Fruit fly (Drosophila melanogaster) whole organism, prepupa: ENCODE measurements around the gene pps.

Source experiments
- CG10631 ChIP-seq: fragments of 200-800 bp; sonication (Bioruptor generic); optimal IDR thresholded peaks from 2 replicates; lab custom pipeline; 2016; ENCODE audit warnings: missing biosample characterization, missing genetic modification characterization
- CG10669 ChIP-seq: fragments of 200-800 bp; sonication (Bioruptor generic); optimal IDR thresholded peaks from 3 replicates; lab custom pipeline; 2018; ENCODE audit warnings: missing biosample characterization, mild to moderate bottlenecking, missing genetic modification characterization, moderate library complexity
- CG11294 ChIP-seq: fragments of 200-800 bp; sonication (Bioruptor generic); IDR thresholded peaks from 2 replicates; pipeline ENCODE4 v1.3.6; 2022; ENCODE audit warnings: missing biosample characterization, missing genetic modification characterization
- CG11762 ChIP-seq: fragments of 200-800 bp; sonication (Bioruptor generic); optimal IDR thresholded peaks from 3 replicates; lab custom pipeline; 2016; ENCODE audit warnings: missing biosample characterization, missing genetic modification characterization; ENCODE audit not compliant: insufficient read depth
- CG11902 ChIP-seq: fragments of 200-800 bp; sonication (Bioruptor generic); optimal IDR thresholded peaks from 3 replicates; lab custom pipeline; 2016; ENCODE audit warnings: missing biosample characterization, missing genetic modification characterization
- CG15336 ChIP-seq: fragments of 200-800 bp; sonication (Bioruptor generic); IDR thresholded peaks from 2 replicates; pipeline ENCODE4 v1.3.6; 2022; ENCODE audit warnings: missing biosample characterization, missing genetic modification characterization
- CG34406 ChIP-seq: fragments of 200-800 bp; sonication (Bioruptor generic); optimal IDR thresholded peaks from 3 replicates; lab custom pipeline; 2016; ENCODE audit warnings: missing biosample characterization, missing genetic modification characterization
- CG3919 ChIP-seq: fragments of 200-800 bp; sonication (Bioruptor generic); optimal IDR thresholded peaks from 3 replicates; lab custom pipeline; 2016; ENCODE audit warnings: missing biosample characterization, missing genetic modification characterization
- CG6276 ChIP-seq: fragments of 200-800 bp; sonication (Bioruptor generic); optimal IDR thresholded peaks from 2 replicates; lab custom pipeline; 2017; ENCODE audit warnings: missing biosample characterization, mild to moderate bottlenecking, missing genetic modification characterization
- CG6808 ChIP-seq: fragments of 200-800 bp; sonication (Bioruptor generic); optimal IDR thresholded peaks from 3 replicates; lab custom pipeline; 2017; ENCODE audit warnings: missing biosample characterization, missing genetic modification characterization, mild to moderate bottlenecking, moderate library complexity, missing genetic modification reagents
- CG6854 ChIP-seq: fragments of 200-800 bp; sonication (Bioruptor generic); optimal IDR thresholded peaks from 2 replicates; lab custom pipeline; 2017; ENCODE audit warnings: missing biosample characterization, mild to moderate bottlenecking, missing genetic modification characterization
- CG7368 ChIP-seq: fragments of 200-800 bp; sonication (Bioruptor generic); optimal IDR thresholded peaks from 3 replicates; lab custom pipeline; 2016; ENCODE audit warnings: missing biosample characterization, missing genetic modification characterization
- CG8119 ChIP-seq: fragments of 200-800 bp; sonication (Bioruptor generic); IDR thresholded peaks from 3 replicates; pipeline ENCODE4 v1.3.6; 2022; ENCODE audit warnings: missing biosample characterization, missing genetic modification characterization
- CG8319 ChIP-seq: fragments of 200-800 bp; sonication (Bioruptor generic); optimal IDR thresholded peaks from 3 replicates; lab custom pipeline; 2016; ENCODE audit warnings: missing biosample characterization, missing genetic modification characterization
- CG8632 ChIP-seq: fragments of 200-800 bp; sonication (Bioruptor generic); optimal IDR thresholded peaks from 3 replicates; lab custom pipeline; 2016; ENCODE audit warnings: missing biosample characterization, missing genetic modification characterization
- CG9139 ChIP-seq: fragments of 200-800 bp; sonication (Bioruptor generic); optimal IDR thresholded peaks from 3 replicates; lab custom pipeline; 2017; ENCODE audit warnings: missing biosample characterization, mild to moderate bottlenecking, missing genetic modification characterization
- Eip93F ChIP-seq: fragments of 200-800 bp; sonication (Bioruptor generic); optimal IDR thresholded peaks from 2 replicates; lab custom pipeline; 2016; ENCODE audit warnings: missing biosample characterization, mild to moderate bottlenecking, missing genetic modification characterization
- Ets21C ChIP-seq: fragments of 200-800 bp; sonication (Bioruptor generic); optimal IDR thresholded peaks from 3 replicates; lab custom pipeline; 2016; ENCODE audit warnings: missing biosample characterization, missing genetic modification characterization
- Gug ChIP-seq: fragments of 200-800 bp; sonication (Bioruptor generic); IDR thresholded peaks from 2 replicates; pipeline ENCODE4 v1.3.6; 2022; ENCODE audit warnings: missing biosample characterization, missing genetic modification characterization
- Hr39 ChIP-seq: fragments of 200-800 bp; sonication (Bioruptor generic); optimal IDR thresholded peaks from 2 replicates; lab custom pipeline; 2016; ENCODE audit warnings: missing biosample characterization, missing genetic modification characterization
- Hr4 ChIP-seq: fragments of 200-800 bp; sonication (Bioruptor generic); optimal IDR thresholded peaks from 3 replicates; lab custom pipeline; 2016; ENCODE audit warnings: missing biosample characterization, missing genetic modification characterization
- Lpt ChIP-seq: fragments of 200-800 bp; sonication (Bioruptor generic); optimal IDR thresholded peaks from 3 replicates; lab custom pipeline; 2016; ENCODE audit warnings: missing biosample characterization, missing genetic modification characterization
- Met ChIP-seq: fragments of 200-800 bp; sonication (Bioruptor generic); optimal IDR thresholded peaks from 3 replicates; lab custom pipeline; 2016; ENCODE audit warnings: missing biosample characterization, missing genetic modification characterization
- OdsH ChIP-seq: fragments of 200-800 bp; sonication (Bioruptor generic); optimal IDR thresholded peaks from 3 replicates; lab custom pipeline; 2016; ENCODE audit warnings: missing biosample characterization, missing genetic modification characterization
- Sox102F ChIP-seq: fragments of 200-800 bp; sonication (Bioruptor generic); optimal IDR thresholded peaks from 2 replicates; lab custom pipeline; 2016; ENCODE audit warnings: missing biosample characterization, mild to moderate bottlenecking, missing genetic modification characterization
- achi ChIP-seq: fragments of 200-800 bp; sonication (Bioruptor generic); optimal IDR thresholded peaks from 3 replicates; lab custom pipeline; 2016; ENCODE audit warnings: missing biosample characterization, missing genetic modification characterization
- cyc ChIP-seq: fragments of 200-800 bp; sonication (Bioruptor generic); optimal IDR thresholded peaks from 3 replicates; lab custom pipeline; 2016; ENCODE audit warnings: missing biosample characterization, missing genetic modification characterization
- dac ChIP-seq: fragments of 200-800 bp; sonication (Bioruptor generic); optimal IDR thresholded peaks from 2 replicates; lab custom pipeline; 2017; ENCODE audit warnings: missing biosample characterization, mild to moderate bottlenecking, missing genetic modification characterization
- dsx ChIP-seq: fragments of 200-800 bp; optimal IDR thresholded peaks from 3 replicates; lab custom pipeline; 2019; ENCODE audit warnings: missing biosample characterization, mild to moderate bottlenecking, missing genetic modification characterization, moderate library complexity; ENCODE audit not compliant: poor library complexity, severe bottlenecking
- fd59A ChIP-seq: fragments of 200-800 bp; sonication (Bioruptor generic); optimal IDR thresholded peaks from 2 replicates; lab custom pipeline; 2017; ENCODE audit warnings: missing biosample characterization, mild to moderate bottlenecking, missing genetic modification characterization, missing genetic modification reagents
- fkh ChIP-seq: fragments of 200-800 bp; sonication (Bioruptor generic); optimal IDR thresholded peaks from 3 replicates; lab custom pipeline; 2017; ENCODE audit warnings: missing biosample characterization, mild to moderate bottlenecking, missing genetic modification characterization, moderate library complexity
- lz ChIP-seq: fragments of 200-800 bp; sonication (Bioruptor generic); optimal IDR thresholded peaks from 3 replicates; lab custom pipeline; 2016; ENCODE audit warnings: missing biosample characterization, missing genetic modification characterization
- pdm3 ChIP-seq: fragments of 200-800 bp; sonication (Bioruptor generic); optimal IDR thresholded peaks from 3 replicates; lab custom pipeline; 2016; ENCODE audit warnings: missing biosample characterization, missing genetic modification characterization
- salr ChIP-seq, 2 experiments: fragments of 200-800 bp; sonication (Bioruptor generic); optimal IDR thresholded peaks; 3 replicates each; lab custom pipeline; 2016 to 2018; ENCODE audit warnings: missing biosample characterization in 2 of 2, missing genetic modification characterization in 2 of 2, mild to moderate bottlenecking in 1 of 2
- spab ChIP-seq: fragments of 200-800 bp; sonication (Bioruptor generic); optimal IDR thresholded peaks from 2 replicates; lab custom pipeline; 2017; ENCODE audit warnings: missing biosample characterization, mild to moderate bottlenecking, missing genetic modification characterization, missing genetic modification reagents
- ss ChIP-seq, 2 experiments: fragments of 200-800 bp; sonication (Bioruptor generic); optimal IDR thresholded peaks; 2 replicates in 1 of 2; 3 replicates in 1 of 2; lab custom pipeline; 2017 to 2018; ENCODE audit warnings: mild to moderate bottlenecking in 2 of 2, missing biosample characterization in 2 of 2, missing genetic modification characterization in 2 of 2, moderate library complexity in 1 of 2
- svp ChIP-seq: fragments of 200-800 bp; sonication (Bioruptor generic); peaks from one replicate; lab custom pipeline; 2016; ENCODE audit warnings: missing biosample characterization, missing genetic modification characterization
- topi ChIP-seq: fragments of 200-800 bp; sonication (Bioruptor generic); optimal IDR thresholded peaks from 3 replicates; lab custom pipeline; 2016; ENCODE audit warnings: missing biosample characterization, missing genetic modification characterization
- vri ChIP-seq: fragments of 200-800 bp; sonication (Bioruptor generic); optimal IDR thresholded peaks from 3 replicates; lab custom pipeline; 2016; ENCODE audit warnings: missing biosample characterization, mild to moderate bottlenecking, missing genetic modification characterization

Gene pps

DNA sequence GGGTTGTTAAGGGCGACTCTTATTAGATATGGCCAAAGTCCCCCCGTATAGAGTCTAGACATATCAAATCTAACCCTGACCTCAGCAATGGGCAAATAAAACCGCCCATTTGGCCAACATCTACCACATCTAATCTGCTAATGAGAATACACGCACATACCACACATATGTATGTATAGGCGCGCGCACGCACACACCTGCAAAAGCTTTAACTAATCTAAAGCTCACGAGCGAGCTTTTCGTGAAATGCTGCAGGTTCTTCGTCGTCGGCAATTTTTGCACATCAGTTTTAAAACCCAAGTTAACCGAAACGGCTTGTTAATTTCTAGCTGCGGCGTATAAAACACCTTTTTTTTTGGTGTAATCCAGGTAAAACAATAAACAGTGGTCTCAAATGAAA, 30.1 kb downstream of the pps start:
- TF ChIP-seq CG10669 (GFP tag; lab: Kevin White, UChicago) = no peak
- no peak for TF ChIP-seq CG11902 (GFP tag; lab: Kevin White, UChicago)
- no peak for TF ChIP-seq dsx (GFP tag; lab: Kevin White, UChicago)
- TF ChIP-seq Eip93F = no peak
- TF ChIP-seq CG8632 (GFP tag; lab: Kevin White, UChicago) = no peak
- TF ChIP-seq Gug (GFP tag; lab: Robert Waterston, UW) = no peak
- no peak for TF ChIP-seq fd59A
- TF ChIP-seq ss (GFP tag; optimal IDR thresholded peaks at IDR 0.05; lab: Kevin White, UChicago) = no peak
- TF ChIP-seq cyc (GFP tag; lab: Kevin White, UChicago) = no peak
- no peak for TF ChIP-seq achi
- no peak for TF ChIP-seq pdm3 (GFP tag; lab: Kevin White, UChicago)
- TF ChIP-seq CG6276 (GFP tag; lab: Kevin White, UChicago) = no peak
- TF ChIP-seq Ets21C (GFP tag; lab: Kevin White, UChicago) = no peak
- no peak for TF ChIP-seq CG8319 (GFP tag; lab: Kevin White, UChicago)
- no peak for TF ChIP-seq CG3919 (GFP tag; lab: Kevin White, UChicago)
- TF ChIP-seq CG9139 (GFP tag; lab: Kevin White, UChicago) = no peak
- TF ChIP-seq OdsH (GFP tag; lab: Kevin White, UChicago) = no peak
- no peak for TF ChIP-seq Hr39 (GFP tag; lab: Kevin White, UChicago)

DNA sequence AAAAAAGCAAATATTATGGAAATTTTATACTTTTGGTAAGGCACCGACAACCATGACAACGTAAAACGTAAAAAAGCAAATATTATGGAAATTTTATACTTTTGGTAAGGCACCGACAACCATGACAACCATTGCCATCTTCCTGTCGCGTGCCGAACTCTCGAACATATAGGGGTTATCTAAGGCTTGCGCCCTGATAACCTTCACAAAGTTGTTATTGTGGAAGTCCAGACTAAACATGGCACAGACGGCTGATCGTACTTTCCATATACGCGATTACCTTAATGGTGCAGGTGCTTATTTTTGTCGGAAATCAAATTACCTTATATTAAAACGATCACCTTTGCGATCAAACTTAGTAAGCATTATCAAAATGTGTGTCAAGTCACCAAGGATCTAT, 31.8 kb downstream of the pps start:
- TF ChIP-seq Lpt (GFP tag; lab: Kevin White, UChicago) = no peak
- no peak for TF ChIP-seq CG8119 (GFP tag; lab: Robert Waterston, UW)
- peak; percentile 95 for TF ChIP-seq svp
- TF ChIP-seq pdm3 (GFP tag; lab: Kevin White, UChicago) = no peak
- TF ChIP-seq, all 60 proteins: peak for 1

DNA sequence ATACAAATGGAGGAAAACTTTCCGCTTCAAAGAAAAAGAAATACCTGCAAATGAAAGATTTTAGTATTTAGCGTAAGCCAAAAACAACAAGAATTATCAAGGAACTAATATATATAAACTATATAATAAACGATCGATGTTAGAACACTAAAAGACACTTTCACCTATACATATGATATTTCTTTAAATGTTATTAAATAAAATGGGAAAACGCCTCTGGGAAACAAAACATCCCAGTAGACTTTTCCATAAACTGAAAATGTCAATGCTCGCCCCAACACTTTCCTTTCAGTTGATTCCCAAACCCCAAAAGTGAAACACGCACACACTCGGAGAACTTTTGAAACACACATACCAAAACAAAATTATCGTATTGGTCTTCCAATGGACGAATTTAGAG, 33.7 kb downstream of the pps start, which contains the start of gene vrs:
Gene vrs (plus strand): TSS at position 301 of the 400 bp plus-strand sequence.
- TF ChIP-seq vri (GFP tag; lab: Kevin White, UChicago) = no peak
- no peak for TF ChIP-seq CG11762 (GFP tag; lab: Kevin White, UChicago)
- TF ChIP-seq CG10631 (GFP tag; lab: Kevin White, UChicago) = no peak
- no peak for TF ChIP-seq CG15336 (GFP tag; lab: Robert Waterston, UW)
- no peak for TF ChIP-seq CG11902 (GFP tag; lab: Kevin White, UChicago)
- no peak for TF ChIP-seq Met (GFP tag; lab: Kevin White, UChicago)
- TF ChIP-seq fkh (GFP tag; lab: Kevin White, UChicago) = no peak
- TF ChIP-seq dsx (GFP tag; lab: Kevin White, UChicago) = no peak
- TF ChIP-seq dac (GFP tag; lab: Kevin White, UChicago) = no peak
- no peak for TF ChIP-seq CG11294 (GFP tag; lab: Robert Waterston, UW)
- TF ChIP-seq, all 60 proteins: peak for 0

DNA sequence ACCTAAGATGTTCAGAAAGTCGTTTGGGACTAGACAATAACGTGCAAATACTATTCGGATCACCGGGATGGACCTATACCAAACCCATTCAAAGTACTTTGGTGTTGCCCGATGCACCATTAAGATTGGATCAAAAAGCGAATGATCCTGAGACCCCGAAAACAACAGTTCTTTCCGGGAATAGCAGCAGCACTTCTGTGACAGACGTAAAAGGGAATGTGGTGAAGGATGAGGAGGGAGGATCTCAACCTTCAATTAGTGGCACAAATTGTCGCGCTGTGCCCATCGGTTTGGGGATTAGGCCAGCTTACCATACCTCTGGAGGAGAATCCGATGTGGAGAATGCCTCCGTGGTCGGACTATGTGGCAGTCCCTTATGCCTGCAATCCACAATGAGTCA, 34.7 kb downstream of the pps start:
- no peak for TF ChIP-seq salr (GFP tag; optimal IDR thresholded peaks at IDR 0.05; lab: Kevin White, UChicago)
- no peak for TF ChIP-seq CG6854
- TF ChIP-seq CG6808 (GFP tag; lab: Kevin White, UChicago) = no peak
- TF ChIP-seq dsx (GFP tag; lab: Kevin White, UChicago) = no peak
- TF ChIP-seq CG8319 (GFP tag; lab: Kevin White, UChicago) = no peak
- TF ChIP-seq CG10631 (GFP tag; lab: Kevin White, UChicago) = no peak
- no peak for TF ChIP-seq CG7368 (GFP tag; lab: Kevin White, UChicago)
- TF ChIP-seq CG34406 (GFP tag; lab: Kevin White, UChicago) = no peak
- no peak for TF ChIP-seq Hr4 (GFP tag; lab: Kevin White, UChicago)
- no peak for TF ChIP-seq Sox102F
- TF ChIP-seq Gug (GFP tag; lab: Robert Waterston, UW) = no peak
- TF ChIP-seq spab (GFP tag; lab: Kevin White, UChicago) = no peak
- TF ChIP-seq CG11294 (GFP tag; lab: Robert Waterston, UW) = no peak
- TF ChIP-seq lz (GFP tag; lab: Kevin White, UChicago) = no peak
- no peak for TF ChIP-seq CG11902 (GFP tag; lab: Kevin White, UChicago)
- no peak for TF ChIP-seq topi
